Fruit fly (Drosophila melanogaster): ENCODE data around the gene CG5783.

The CG5783 gene

dm6 chr2L:18148552-18149219 is 7.2 kb upstream of the CG5783 start (continued):
- peak; percentile 82 for TF ChIP-seq schlank (tag; optimal IDR thresholded peaks at IDR 0.05)
- TF ChIP-seq Kr (GFP tag; optimal IDR thresholded peaks at IDR 0.05) = peak; percentile 73
- TF ChIP-seq Nf-YB (GFP tag; optimal IDR thresholded peaks at IDR 0.05) = peak; percentile 51
- no peak for TF ChIP-seq Aef1 (GFP tag; IDR thresholded peaks at IDR 0.05)
- no peak for TF ChIP-seq Doc2 (GFP tag; IDR thresholded peaks at IDR 0.05)
- peak; percentile 31 for TF ChIP-seq psq (GFP tag; optimal IDR thresholded peaks at IDR 0.05)
- TF ChIP-seq row (GFP tag; IDR thresholded peaks at IDR 0.05) = no peak
- TF ChIP-seq CG43689 (GFP tag; IDR thresholded peaks at IDR 0.05) = no peak
- no peak for TF ChIP-seq bbx (GFP tag; IDR thresholded peaks at IDR 0.05; ENCODE audit: partially characterized antibody)
- no peak for TF ChIP-seq Tbp (GFP tag; optimal IDR thresholded peaks at IDR 0.05)
- TF ChIP-seq HmgZ (tag; optimal IDR thresholded peaks at IDR 0.05) = peak; percentile 77
- peak; percentile 67 for TF ChIP-seq CG15601 (tag; optimal IDR thresholded peaks at IDR 0.05)
- TF ChIP-seq CG14965 (GFP tag; optimal IDR thresholded peaks at IDR 0.05; ENCODE audit: borderline replicate concordance) = no peak
- TF ChIP-seq CG34224 (GFP tag; IDR thresholded peaks at IDR 0.05; ENCODE audit: partially characterized antibody) = no peak
- peak; percentile 79 for TF ChIP-seq Atf6 (GFP tag; IDR thresholded peaks at IDR 0.05)
- TF ChIP-seq CG1603 (tag; optimal IDR thresholded peaks at IDR 0.05) = peak; percentile 68
- TF ChIP-seq Hr51 (GFP tag; optimal IDR thresholded peaks at IDR 0.05) = peak in 1 of 2 experiments; percentile 45
- no peak for TF ChIP-seq ab (GFP tag; optimal IDR thresholded peaks at IDR 0.05)
- no peak for TF ChIP-seq pzg (GFP tag; optimal IDR thresholded peaks at IDR 0.05)
- TF ChIP-seq p53 (GFP tag; optimal IDR thresholded peaks at IDR 0.05) = no peak
- TF ChIP-seq az2 (GFP tag; optimal IDR thresholded peaks at IDR 0.05) = no peak
- peak; percentile 51 for TF ChIP-seq CG10431 (GFP tag; optimal IDR thresholded peaks at IDR 0.05)
- TF ChIP-seq Sry-δ (GFP tag; optimal IDR thresholded peaks at IDR 0.05) = no peak
- TF ChIP-seq so (GFP tag; IDR thresholded peaks at IDR 0.05) = peak; percentile 82; the same call in 2 of the 3 replicates
- TF ChIP-seq ken (GFP tag; IDR thresholded peaks at IDR 0.05) = peak; percentile 37; the same call in 1 of the 3 replicates
- TF ChIP-seq NC2β (GFP tag; optimal IDR thresholded peaks at IDR 0.05) = peak; percentile 68
- TF ChIP-seq CG1792 (GFP tag; optimal IDR thresholded peaks at IDR 0.05) = peak; percentile 16
- TF ChIP-seq crp (GFP tag; optimal IDR thresholded peaks at IDR 0.05) = no peak
- TF ChIP-seq kay (GFP tag; optimal IDR thresholded peaks at IDR 0.05) = no peak
- TF ChIP-seq CG1529 (GFP tag; optimal IDR thresholded peaks at IDR 0.05) = peak; percentile 68
- TF ChIP-seq CG7928 (GFP tag; optimal IDR thresholded peaks at IDR 0.05) = peak; percentile 14
- peak; percentile 63 for TF ChIP-seq CG13894 (tag; optimal IDR thresholded peaks at IDR 0.05)
- no peak for TF ChIP-seq gt (GFP tag; IDR thresholded peaks at IDR 0.05)
- TF ChIP-seq ato (GFP tag; IDR thresholded peaks at IDR 0.05; ENCODE audit: partially characterized antibody) = no peak
- no peak for TF ChIP-seq pan (optimal IDR thresholded peaks at IDR 0.05)
- peak in 1 of 2 experiments; percentile 57 for TF ChIP-seq pan (GFP tag; optimal IDR thresholded peaks at IDR 0.05 in 1 of 2, IDR thresholded peaks at IDR 0.05 in 1 of 2)
- TF ChIP-seq nerfin-2 (GFP tag; IDR thresholded peaks at IDR 0.05; ENCODE audit: partially characterized antibody) = no peak
- TF ChIP-seq Sox100B (GFP tag; optimal IDR thresholded peaks at IDR 0.05) = peak; percentile 78
- peak; percentile 75 for TF ChIP-seq onecut (GFP tag; IDR thresholded peaks at IDR 0.05)
- TF ChIP-seq CG6683 (GFP tag; optimal IDR thresholded peaks at IDR 0.05) = peak; percentile 74
- no peak for TF ChIP-seq Spps (tag; optimal IDR thresholded peaks at IDR 0.05)
- peak; percentile 69 for TF ChIP-seq CG3281 (GFP tag; optimal IDR thresholded peaks at IDR 0.05)
- no peak for TF ChIP-seq HLH4C (GFP tag; IDR thresholded peaks at IDR 0.05; ENCODE audit: partially characterized antibody)
- no peak for TF ChIP-seq Atf-2 (GFP tag; optimal IDR thresholded peaks at IDR 0.05)
- peak; percentile 38 for TF ChIP-seq CG18011 (GFP tag; optimal IDR thresholded peaks at IDR 0.05)
- no peak for TF ChIP-seq Ets97D (GFP tag; optimal IDR thresholded peaks at IDR 0.05)
- TF ChIP-seq btn (GFP tag; optimal IDR thresholded peaks at IDR 0.05) = no peak
- peak; percentile 79 for TF ChIP-seq chm (GFP tag; IDR thresholded peaks at IDR 0.05)
- peak; percentile 6 for TF ChIP-seq Hsf (GFP tag; optimal IDR thresholded peaks at IDR 0.05)
- TF ChIP-seq CG8478 (optimal IDR thresholded peaks at IDR 0.05) = no peak

All from whole organism, embryonic.